Worm (Caenorhabditis elegans) whole organism, young adult: ENCODE measurements around the gene cutl-18.

ENCODE experiments used
- B0336.3 ChIP-seq: fragments of 200-800 bp; sonication (Bioruptor generic); IDR thresholded peaks from 2 replicates; pipeline ENCODE4 v1.3.6; 2022; ENCODE audit warnings: missing genetic modification characterization, missing compliant biosample characterization
- F37B4.10 ChIP-seq: fragments of 200-800 bp; sonication (Bioruptor generic); IDR thresholded peaks from 2 replicates; pipeline ENCODE4 v1.3.6; 2022; ENCODE audit warnings: missing genetic modification characterization, missing compliant biosample characterization
- F39B2.1 ChIP-seq: fragments of 200-800 bp; sonication (Bioruptor generic); IDR thresholded peaks from 2 replicates; pipeline ENCODE4 v1.3.6; 2022; ENCODE audit warnings: missing genetic modification reagents, missing genetic modification characterization, missing compliant biosample characterization
- T07F8.4 ChIP-seq: sonication (generic microtip); optimal IDR thresholded peaks from 2 replicates; lab custom pipeline; 2016; ENCODE audit warnings: mild to moderate bottlenecking, missing genetic modification characterization, moderate library complexity, missing compliant biosample characterization
- Y53F4B.3 ChIP-seq: fragments of 200-800 bp; sonication (Bioruptor generic); IDR thresholded peaks from 2 replicates; pipeline ENCODE4 v1.3.6; 2022; ENCODE audit warnings: missing genetic modification reagents, missing genetic modification characterization, missing compliant biosample characterization
- Y95B8A.8 ChIP-seq: fragments of 200-800 bp; sonication (Bioruptor generic); IDR thresholded peaks from 2 replicates; pipeline ENCODE4 v1.3.6; 2022; ENCODE audit warnings: missing genetic modification reagents, missing genetic modification characterization, missing compliant biosample characterization
- aptf-2 ChIP-seq: fragments of 200-800 bp; sonication (Bioruptor generic); conservative IDR thresholded peaks from 2 replicates; pipeline ENCODE4 v1.3.6; 2022; ENCODE audit warnings: missing genetic modification reagents, missing genetic modification characterization, missing compliant biosample characterization
- aptf-3 ChIP-seq: fragments of 200-800 bp; sonication (Bioruptor generic); IDR thresholded peaks from 2 replicates; pipeline ENCODE4 v1.3.6; 2022; ENCODE audit warnings: missing genetic modification characterization, missing compliant biosample characterization
- atf-7 ChIP-seq: sonication (generic microtip); optimal IDR thresholded peaks from 2 replicates; lab custom pipeline; 2017; ENCODE audit warnings: mild to moderate bottlenecking, missing genetic modification characterization, missing compliant biosample characterization
- attf-6 ChIP-seq: fragments of 200-800 bp; sonication (Bioruptor generic); IDR thresholded peaks from 2 replicates; pipeline ENCODE4 v1.3.6; 2022; ENCODE audit warnings: missing genetic modification reagents, missing genetic modification characterization, missing compliant biosample characterization
- bed-1 ChIP-seq: fragments of 200-800 bp; sonication (Bioruptor generic); IDR thresholded peaks from 2 replicates; pipeline ENCODE4 v1.3.6; 2022; ENCODE audit warnings: missing genetic modification reagents, missing genetic modification characterization, missing compliant biosample characterization
- cebp-2 ChIP-seq: fragments of 200-800 bp; sonication (Bioruptor generic); IDR thresholded peaks from 2 replicates; pipeline ENCODE4 v1.3.6; 2022; ENCODE audit warnings: missing genetic modification characterization, missing compliant biosample characterization
- ceh-40 ChIP-seq: fragments of 200-800 bp; sonication (Bioruptor generic); IDR thresholded peaks from 2 replicates; pipeline ENCODE4 v1.3.6; 2022; ENCODE audit warnings: missing genetic modification characterization, missing compliant biosample characterization
- ceh-58 ChIP-seq: fragments of 200-800 bp; sonication (Bioruptor generic); IDR thresholded peaks from 2 replicates; pipeline ENCODE4 v1.3.6; 2022; ENCODE audit warnings: missing genetic modification characterization, missing compliant biosample characterization
- ceh-91 ChIP-seq: fragments of 200-800 bp; sonication (Bioruptor generic); IDR thresholded peaks from 2 replicates; pipeline ENCODE4 v1.3.6; 2022; ENCODE audit warnings: missing genetic modification reagents, missing genetic modification characterization, missing compliant biosample characterization
- dpff-1 ChIP-seq: sonication (generic microtip); optimal IDR thresholded peaks from 2 replicates; lab custom pipeline; 2017; ENCODE audit warnings: mild to moderate bottlenecking, missing genetic modification characterization, missing compliant biosample characterization
- efl-1 ChIP-seq: fragments of 150-350 bp; optimal IDR thresholded peaks from 2 replicates; lab custom pipeline; 2014; ENCODE audit warnings: missing biosample characterization, missing genetic modification reagents, missing genetic modification characterization
- egl-18 ChIP-seq: fragments of 200-800 bp; sonication (Bioruptor generic); IDR thresholded peaks from 2 replicates; pipeline ENCODE4 v1.3.6; 2022; ENCODE audit warnings: missing genetic modification reagents, missing genetic modification characterization, missing compliant biosample characterization
- egrh-3 ChIP-seq: fragments of 200-800 bp; sonication (Bioruptor generic); IDR thresholded peaks from 2 replicates; pipeline ENCODE4 v1.3.6; 2022; ENCODE audit warnings: missing genetic modification reagents, missing genetic modification characterization, missing compliant biosample characterization
- ekl-4 ChIP-seq: fragments of 200-800 bp; sonication (Bioruptor generic); IDR thresholded peaks from 2 replicates; pipeline ENCODE4 v1.3.6; 2022; ENCODE audit warnings: missing genetic modification reagents, missing genetic modification characterization, missing compliant biosample characterization
- hlh-26 ChIP-seq: fragments of 200-800 bp; sonication (Bioruptor generic); conservative IDR thresholded peaks from 2 replicates; pipeline ENCODE4 v1.3.6; 2022; ENCODE audit warnings: missing genetic modification reagents, missing genetic modification characterization, missing compliant biosample characterization
- hmg-1.2 ChIP-seq: fragments of 200-800 bp; sonication (Bioruptor generic); IDR thresholded peaks from 2 replicates; pipeline ENCODE4 v1.3.6; 2022; ENCODE audit warnings: missing genetic modification reagents, missing genetic modification characterization, missing compliant biosample characterization
- hmg-20 ChIP-seq: fragments of 200-800 bp; sonication (Bioruptor generic); IDR thresholded peaks from 2 replicates; pipeline ENCODE4 v1.3.6; 2022; ENCODE audit warnings: missing genetic modification reagents, missing genetic modification characterization, missing compliant biosample characterization
- let-607 ChIP-seq, 2 experiments: fragments of 200-800 bp in 1 of 2; sonication (Bioruptor generic) in 1 of 2; sonication (generic microtip) in 1 of 2; optimal IDR thresholded peaks; 2 replicates each; lab custom pipeline; 2016 to 2018; ENCODE audit warnings: mild to moderate bottlenecking in 2 of 2, missing compliant biosample characterization in 2 of 2, missing genetic modification characterization in 2 of 2, moderate library complexity in 2 of 2, missing genotype in 1 of 2
- lin-40 ChIP-seq: sonication (generic microtip); optimal IDR thresholded peaks from 2 replicates; lab custom pipeline; 2016; ENCODE audit warnings: missing genetic modification characterization, mild to moderate bottlenecking, missing compliant biosample characterization, missing genotype, missing genetic modification reagents
- lsl-1 ChIP-seq: fragments of 200-800 bp; sonication (Bioruptor generic); optimal IDR thresholded peaks from 2 replicates; lab custom pipeline; 2018; ENCODE audit warnings: mild to moderate bottlenecking, missing genetic modification characterization, moderate library complexity, missing compliant biosample characterization
- madf-10 ChIP-seq: sonication (generic microtip); optimal IDR thresholded peaks from 2 replicates; lab custom pipeline; 2016; ENCODE audit warnings: mild to moderate bottlenecking, missing genetic modification characterization, missing compliant biosample characterization
- madf-8 ChIP-seq: fragments of 200-800 bp; sonication (Bioruptor generic); conservative IDR thresholded peaks from 2 replicates; pipeline ENCODE4 v1.3.6; 2022; ENCODE audit warnings: missing genetic modification reagents, missing genetic modification characterization, missing compliant biosample characterization
- mcd-1 ChIP-seq: fragments of 200-800 bp; sonication (Bioruptor generic); IDR thresholded peaks from 2 replicates; pipeline ENCODE4 v1.3.6; 2022; ENCODE audit warnings: missing genetic modification reagents, missing genetic modification characterization, missing compliant biosample characterization
- mxl-1 ChIP-seq: sonication (generic microtip); optimal IDR thresholded peaks from 2 replicates; lab custom pipeline; 2016; ENCODE audit warnings: missing genetic modification characterization, missing compliant biosample characterization
- nfya-2 ChIP-seq: fragments of 200-800 bp; sonication (Bioruptor generic); IDR thresholded peaks from 2 replicates; pipeline ENCODE4 v1.3.6; 2022; ENCODE audit warnings: missing genetic modification reagents, missing genetic modification characterization, missing compliant biosample characterization
- nhr-80 ChIP-seq: sonication (generic microtip); optimal IDR thresholded peaks from 2 replicates; lab custom pipeline; 2016; ENCODE audit warnings: missing genetic modification characterization, missing compliant biosample characterization
- pbrm-1 ChIP-seq: fragments of 200-800 bp; sonication (Bioruptor generic); IDR thresholded peaks from 2 replicates; pipeline ENCODE4 v1.3.6; 2022; ENCODE audit warnings: missing genetic modification reagents, missing genetic modification characterization, missing compliant biosample characterization
- rec-8 ChIP-seq, 2 experiments: sonication (generic microtip); optimal IDR thresholded peaks; 2 replicates each; lab custom pipeline; 2016; ENCODE audit warnings: mild to moderate bottlenecking in 2 of 2, missing genetic modification characterization in 2 of 2, missing genetic modification reagents in 2 of 2, missing genotype in 2 of 2, missing biosample characterization in 1 of 2, missing compliant biosample characterization in 1 of 2, moderate library complexity in 1 of 2
- repo-1 ChIP-seq: sonication (generic microtip); optimal IDR thresholded peaks from 2 replicates; lab custom pipeline; 2017; ENCODE audit warnings: mild to moderate bottlenecking, missing genetic modification characterization, missing compliant biosample characterization
- sea-2 ChIP-seq: fragments of 200-800 bp; sonication (Bioruptor generic); IDR thresholded peaks from 2 replicates; pipeline ENCODE4 v1.3.6; 2022; ENCODE audit warnings: missing genetic modification characterization, missing compliant biosample characterization
- snpc-3.4 ChIP-seq: sonication (generic microtip); optimal IDR thresholded peaks from 2 replicates; lab custom pipeline; 2017; ENCODE audit warnings: missing genetic modification characterization, mild to moderate bottlenecking, missing compliant biosample characterization, antibody characterized with exemption, moderate library complexity, missing genotype, missing genetic modification reagents
- snpc-4 ChIP-seq, 5 experiments: fragments of 150-350 bp in 1 of 5; sonication (generic microtip) in 4 of 5; optimal IDR thresholded peaks; 2 replicates each; lab custom pipeline; 2014 to 2018; ENCODE audit warnings: missing genetic modification characterization in 5 of 5, missing biosample characterization in 3 of 5, antibody characterized with exemption in 2 of 5, mild to moderate bottlenecking in 2 of 5, missing compliant biosample characterization in 2 of 5, missing genotype in 2 of 5, moderate library complexity in 2 of 5, missing genetic modification reagents in 1 of 5
- sptf-2 ChIP-seq: fragments of 200-800 bp; sonication (Bioruptor generic); optimal IDR thresholded peaks from 2 replicates; lab custom pipeline; 2018; ENCODE audit warnings: mild to moderate bottlenecking, missing genetic modification characterization, missing compliant biosample characterization
- unc-130 ChIP-seq: sonication (generic microtip); optimal IDR thresholded peaks from 2 replicates; lab custom pipeline; 2016; ENCODE audit warnings: missing genetic modification reagents, missing genetic modification characterization, missing compliant biosample characterization
- ztf-22 ChIP-seq: fragments of 200-800 bp; sonication (Bioruptor generic); optimal IDR thresholded peaks from 2 replicates; lab custom pipeline; 2018; ENCODE audit warnings: mild to moderate bottlenecking, missing genetic modification characterization, moderate library complexity, missing compliant biosample characterization
- ztf-25 ChIP-seq: fragments of 200-800 bp; sonication (Bioruptor generic); IDR thresholded peaks from 2 replicates; pipeline ENCODE4 v1.3.6; 2022; ENCODE audit warnings: missing genetic modification reagents, missing genetic modification characterization, missing compliant biosample characterization

Gene cutl-18

DNA sequence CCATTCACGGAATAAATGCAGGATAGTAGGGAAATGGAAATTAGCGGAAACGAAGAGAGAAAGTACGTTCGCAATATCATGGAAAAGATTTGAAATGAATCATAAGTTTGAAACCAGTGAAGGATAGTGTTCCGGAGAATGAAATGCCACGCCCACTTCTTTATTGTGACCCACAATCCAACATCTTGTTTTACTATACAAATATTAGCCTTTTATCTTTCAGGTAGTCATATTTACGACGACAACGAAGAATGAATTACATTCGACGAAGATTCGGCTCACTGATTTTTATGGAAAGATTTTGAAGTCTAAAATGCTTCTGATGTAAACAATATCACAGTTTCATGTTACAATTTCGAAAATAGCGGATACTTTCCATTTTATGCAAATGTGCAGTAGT is at the start of gene cutl-18:
TSS of gene cutl-18 (minus strand) at position 101 of the 400 bp plus-strand sequence.
- TF ChIP-seq bed-1 (GFP tag; lab: Robert Waterston, UW): no peak
- TF ChIP-seq lin-40 (tag; lab: Kevin White, UChicago): no peak
- TF ChIP-seq hmg-20 (GFP tag; lab: Robert Waterston, UW): no peak
- TF ChIP-seq madf-8: no peak
- no peak for TF ChIP-seq repo-1
- no peak for TF ChIP-seq efl-1 (GFP tag; lab: Kevin White, UChicago)
- TF ChIP-seq mxl-1 (tag; lab: Kevin White, UChicago): no peak
- TF ChIP-seq snpc-3.4 (tag; lab: Kevin White, UChicago): no peak
- no peak for TF ChIP-seq ztf-25 (GFP tag; lab: Robert Waterston, UW)
- no peak for TF ChIP-seq F39B2.1 (GFP tag; lab: Robert Waterston, UW)
- no peak for TF ChIP-seq atf-7 (tag; lab: Kevin White, UChicago)
- TF ChIP-seq mcd-1: no peak
- TF ChIP-seq sea-2 (GFP tag; lab: Robert Waterston, UW): no peak
- TF ChIP-seq F37B4.10: no peak
- TF ChIP-seq pbrm-1 (GFP tag; lab: Robert Waterston, UW): no peak

DNA sequence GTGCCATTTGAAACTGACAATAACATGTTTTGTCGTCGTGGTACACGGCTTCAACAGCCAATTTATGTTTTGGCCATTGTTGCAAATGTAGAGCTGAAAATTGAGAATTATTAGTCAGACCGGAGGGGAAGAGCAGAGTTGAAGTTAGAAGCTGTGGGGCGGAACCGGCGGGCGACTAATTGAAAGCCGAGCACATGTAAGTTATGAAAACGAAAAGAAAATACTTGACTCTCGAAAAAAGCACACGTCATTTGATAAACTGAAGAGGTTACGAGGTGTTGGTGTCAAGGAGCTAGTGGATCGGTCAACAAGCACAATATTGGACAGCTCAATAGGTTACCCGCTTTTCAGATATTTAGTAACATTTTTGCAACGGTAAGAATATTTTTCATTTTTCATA is 49.4 kb upstream of the cutl-18 start, which contains the start of gene dop-5:
TSS of gene dop-5 (minus strand) at position 101 of the 400 bp plus-strand sequence.
- TF ChIP-seq B0336.3 (GFP tag; lab: Robert Waterston, UW): no peak
- no peak for TF ChIP-seq atf-7 (tag; lab: Kevin White, UChicago)
- TF ChIP-seq pbrm-1 (GFP tag; lab: Robert Waterston, UW): no peak
- no peak for TF ChIP-seq aptf-2 (GFP tag; lab: Robert Waterston, UW)
- TF ChIP-seq rec-8 (tag; optimal IDR thresholded peaks at IDR 0.05; lab: Kevin White, UChicago): no peak
- TF ChIP-seq let-607 (tag; optimal IDR thresholded peaks at IDR 0.05; lab: Kevin White, UChicago): no peak
- TF ChIP-seq lsl-1 (GFP tag; lab: Kevin White, UChicago): no peak
- no peak for TF ChIP-seq ceh-58 (GFP tag; lab: Robert Waterston, UW)
- no peak for TF ChIP-seq hlh-26 (GFP tag; lab: Robert Waterston, UW)
- no peak for TF ChIP-seq cebp-2 (GFP tag; lab: Robert Waterston, UW)
- TF ChIP-seq egl-18 (GFP tag; lab: Robert Waterston, UW): no peak
- no peak for TF ChIP-seq attf-6
- no peak for TF ChIP-seq nfya-2 (GFP tag; lab: Robert Waterston, UW)
- TF ChIP-seq nhr-80 (tag; lab: Kevin White, UChicago): no peak
- no peak for TF ChIP-seq madf-10 (tag; lab: Kevin White, UChicago)
- no peak for TF ChIP-seq hmg-1.2 (GFP tag; lab: Robert Waterston, UW)

DNA sequence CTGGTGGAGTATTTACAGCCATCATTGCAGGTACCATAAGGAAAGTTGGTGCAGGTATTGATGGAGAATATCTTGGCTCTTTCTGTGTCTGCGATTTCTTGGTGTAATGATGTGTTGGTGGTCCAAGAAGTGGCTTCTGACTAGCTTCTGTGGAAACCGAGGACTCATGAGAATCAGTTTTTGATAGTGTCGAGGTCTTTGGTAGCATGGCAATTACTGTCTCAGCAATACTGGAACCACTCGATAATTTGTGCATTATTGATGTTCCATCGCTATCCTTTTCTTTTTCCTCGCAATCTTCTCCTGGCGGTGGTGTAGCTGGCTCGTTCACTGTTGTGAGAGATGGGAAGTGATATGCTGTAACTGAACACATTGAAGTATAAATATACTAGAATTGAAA is 46.9 kb upstream of the cutl-18 start:
- TF ChIP-seq ceh-40 (GFP tag; lab: Robert Waterston, UW) (no peak), snpc-4 (GFP tag; optimal IDR thresholded peaks at IDR 0.05; lab: Kevin White, UChicago) (no peak), snpc-4 (tag; optimal IDR thresholded peaks at IDR 0.05; lab: Kevin White, UChicago) (no peak), Y95B8A.8 (GFP tag; lab: Robert Waterston, UW) (no peak), ztf-22 (GFP tag; lab: Kevin White, UChicago) (no peak), B0336.3 (GFP tag; lab: Robert Waterston, UW) (no peak), ekl-4 (GFP tag; lab: Robert Waterston, UW) (no peak), atf-7 (tag; lab: Kevin White, UChicago) (no peak), T07F8.4 (tag; lab: Kevin White, UChicago) (no peak), unc-130 (no peak), egrh-3 (GFP tag; lab: Robert Waterston, UW) (no peak), ceh-91 (GFP tag; lab: Robert Waterston, UW) (no peak), aptf-3 (GFP tag; lab: Robert Waterston, UW) (no peak), sptf-2 (no peak), dpff-1 (tag; lab: Kevin White, UChicago) (no peak), Y53F4B.3 (GFP tag; lab: Robert Waterston, UW) (no peak)
